Worm (Caenorhabditis elegans) whole organism, late embryonic: ENCODE results near the gene clec-225.
"Not testable (repeated sequence)": the region's sequence is repeated elsewhere in the genome, so short reads cannot be mapped to it uniquely, and the experiment has no call there.

Experiments used
- C08G9.2 ChIP-seq: sonication (generic microtip); optimal IDR thresholded peaks from 2 replicates; lab custom pipeline; 2016; ENCODE audit warnings: mild to moderate bottlenecking, missing genetic modification characterization, moderate library complexity, missing compliant biosample characterization
- C38D4.7 ChIP-seq: fragments of 200-800 bp; sonication (Bioruptor generic); optimal IDR thresholded peaks from 2 replicates; lab custom pipeline; 2018; ENCODE audit warnings: mild to moderate bottlenecking, missing genetic modification characterization, moderate library complexity, missing compliant biosample characterization
- F13H6.1 ChIP-seq: sonication (generic microtip); optimal IDR thresholded peaks from 2 replicates; lab custom pipeline; 2016; ENCODE audit warnings: missing genetic modification characterization, missing compliant biosample characterization
- K09A11.1 ChIP-seq: sonication (generic microtip); optimal IDR thresholded peaks from 2 replicates; lab custom pipeline; 2017; ENCODE audit warnings: antibody characterized with exemption, mild to moderate bottlenecking, missing genetic modification characterization, missing compliant biosample characterization; ENCODE audit not compliant: insufficient read depth
- ahr-1 ChIP-seq: sonication (generic microtip); optimal IDR thresholded peaks from 2 replicates; lab custom pipeline; 2016; ENCODE audit warnings: missing genetic modification characterization, missing compliant biosample characterization
- ceh-14 ChIP-seq: sonication (generic microtip); optimal IDR thresholded peaks from 2 replicates; lab custom pipeline; 2016; ENCODE audit warnings: missing genotype, missing genetic modification characterization, missing compliant biosample characterization
- ceh-18 ChIP-seq: sonication (generic microtip); optimal IDR thresholded peaks from 2 replicates; lab custom pipeline; 2016; ENCODE audit warnings: missing genetic modification characterization, missing compliant biosample characterization
- ceh-2 ChIP-seq: sonication (generic microtip); optimal IDR thresholded peaks from 2 replicates; lab custom pipeline; 2016; ENCODE audit warnings: missing genotype, missing genetic modification characterization, missing compliant biosample characterization
- ceh-22 ChIP-seq: sonication (generic microtip); optimal IDR thresholded peaks from 2 replicates; lab custom pipeline; 2017; ENCODE audit warnings: missing biosample characterization, missing genetic modification characterization
- ceh-31 ChIP-seq: sonication (generic microtip); optimal IDR thresholded peaks from 2 replicates; lab custom pipeline; 2016; ENCODE audit warnings: missing genetic modification characterization, missing compliant biosample characterization
- ceh-6 ChIP-seq: fragments of 200-800 bp; sonication (Bioruptor generic); optimal IDR thresholded peaks from 2 replicates; lab custom pipeline; 2018; ENCODE audit warnings: mild to moderate bottlenecking, missing genetic modification characterization, missing compliant biosample characterization
- che-1 ChIP-seq: sonication (generic microtip); optimal IDR thresholded peaks from 2 replicates; lab custom pipeline; 2016; ENCODE audit warnings: mild to moderate bottlenecking, missing genetic modification characterization, missing compliant biosample characterization
- elt-4 ChIP-seq: sonication (generic microtip); optimal IDR thresholded peaks from 2 replicates; lab custom pipeline; 2016; ENCODE audit warnings: missing genetic modification characterization, missing compliant biosample characterization
- eyg-1 ChIP-seq: sonication (generic microtip); optimal IDR thresholded peaks from 2 replicates; lab custom pipeline; 2016; ENCODE audit warnings: missing genotype, missing genetic modification characterization, missing compliant biosample characterization
- fkh-10 ChIP-seq: fragments of 150-350 bp; optimal IDR thresholded peaks from 2 replicates; lab custom pipeline; 2014; ENCODE audit warnings: missing biosample characterization, missing genetic modification reagents, missing genetic modification characterization
- hlh-13 ChIP-seq: fragments of 200-800 bp; sonication (Bioruptor generic); optimal IDR thresholded peaks from 2 replicates; lab custom pipeline; 2018; ENCODE audit warnings: mild to moderate bottlenecking, missing genetic modification characterization, missing compliant biosample characterization
- hlh-15 ChIP-seq: sonication (generic microtip); optimal IDR thresholded peaks from 2 replicates; lab custom pipeline; 2016; ENCODE audit warnings: missing genetic modification characterization, missing compliant biosample characterization
- hlh-6 ChIP-seq: sonication (generic microtip); optimal IDR thresholded peaks from 2 replicates; lab custom pipeline; 2016; ENCODE audit warnings: missing genotype, missing genetic modification characterization, missing compliant biosample characterization
- hlh-8 ChIP-seq: sonication (generic microtip); optimal IDR thresholded peaks from 2 replicates; lab custom pipeline; 2016; ENCODE audit warnings: missing genotype, missing genetic modification characterization, missing compliant biosample characterization
- lim-6 ChIP-seq: sonication (generic microtip); optimal IDR thresholded peaks from 2 replicates; lab custom pipeline; 2016; ENCODE audit warnings: missing genetic modification characterization, missing compliant biosample characterization
- nhr-11 ChIP-seq: fragments of 150-350 bp; optimal IDR thresholded peaks from 2 replicates; lab custom pipeline; 2014; ENCODE audit warnings: missing biosample characterization, missing genetic modification characterization
- nhr-232 ChIP-seq: sonication (generic microtip); optimal IDR thresholded peaks from 2 replicates; lab custom pipeline; 2016; ENCODE audit warnings: missing genetic modification characterization, missing compliant biosample characterization
- npax-4 ChIP-seq: sonication (generic microtip); optimal IDR thresholded peaks from 2 replicates; lab custom pipeline; 2016; ENCODE audit warnings: missing genetic modification characterization, missing compliant biosample characterization
- odd-2 ChIP-seq: sonication (generic microtip); optimal IDR thresholded peaks from 2 replicates; lab custom pipeline; 2017; ENCODE audit warnings: antibody characterized with exemption, mild to moderate bottlenecking, missing genetic modification characterization, missing compliant biosample characterization
- pag-3 ChIP-seq: sonication (generic microtip); optimal IDR thresholded peaks from 2 replicates; lab custom pipeline; 2016; ENCODE audit warnings: missing compliant biosample characterization, missing genetic modification characterization, borderline replicate concordance
- pat-9 ChIP-seq: fragments of 200-800 bp; sonication (Bioruptor generic); optimal IDR thresholded peaks from 2 replicates; lab custom pipeline; 2018; ENCODE audit warnings: mild to moderate bottlenecking, missing genetic modification characterization, moderate library complexity, missing compliant biosample characterization
- pax-1 ChIP-seq: fragments of 150-350 bp; optimal IDR thresholded peaks from 2 replicates; lab custom pipeline; 2014; ENCODE audit warnings: missing biosample characterization, missing genetic modification characterization
- pha-4 ChIP-seq: fragments of 150-350 bp; optimal IDR thresholded peaks from 2 replicates; lab custom pipeline; 2018; ENCODE audit warnings: missing biosample characterization, missing genetic modification reagents, missing genetic modification characterization
- pqm-1 ChIP-seq: sonication (generic microtip); optimal IDR thresholded peaks from 2 replicates; lab custom pipeline; 2016; ENCODE audit warnings: missing genetic modification characterization, missing compliant biosample characterization
- pros-1 ChIP-seq: fragments of 150-350 bp; optimal IDR thresholded peaks from 2 replicates; lab custom pipeline; 2014; ENCODE audit warnings: missing biosample characterization, missing genetic modification reagents, missing genetic modification characterization
- ref-2 ChIP-seq: sonication (generic microtip); optimal IDR thresholded peaks from 2 replicates; lab custom pipeline; 2016; ENCODE audit warnings: missing genetic modification characterization, missing compliant biosample characterization
- rnt-1 ChIP-seq: sonication (generic microtip); optimal IDR thresholded peaks from 2 replicates; lab custom pipeline; 2016; ENCODE audit warnings: missing genetic modification characterization, missing compliant biosample characterization
- sox-2 ChIP-seq: fragments of 200-800 bp; sonication (Bioruptor generic); IDR thresholded peaks from 2 replicates; pipeline ENCODE4 v1.3.6; 2022; ENCODE audit warnings: missing genetic modification reagents, missing genetic modification characterization, missing compliant biosample characterization
- tbx-2 ChIP-seq: sonication (generic microtip); optimal IDR thresholded peaks from 2 replicates; lab custom pipeline; 2016; ENCODE audit warnings: missing genetic modification characterization, missing compliant biosample characterization
- tbx-7 ChIP-seq: sonication (generic microtip); optimal IDR thresholded peaks from 2 replicates; lab custom pipeline; 2016; ENCODE audit warnings: missing genotype, missing genetic modification characterization, missing compliant biosample characterization
- ttx-3 ChIP-seq: sonication (generic microtip); optimal IDR thresholded peaks from 2 replicates; lab custom pipeline; 2016; ENCODE audit warnings: missing genetic modification reagents, missing genetic modification characterization, missing compliant biosample characterization
- unc-3 ChIP-seq, 2 experiments: fragments of 200-800 bp in 1 of 2; sonication (Bioruptor generic) in 1 of 2; sonication (generic microtip) in 1 of 2; conservative IDR thresholded peaks in 1 of 2; optimal IDR thresholded peaks in 1 of 2; 2 replicates each; pipeline versions ENCODE4 v1.3.6 to Lab custom; 2016 to 2022; ENCODE audit warnings: missing compliant biosample characterization in 2 of 2, missing genetic modification characterization in 2 of 2, missing genetic modification reagents in 1 of 2
- zip-5 ChIP-seq: sonication (generic microtip); optimal IDR thresholded peaks from 2 replicates; lab custom pipeline; 2016; ENCODE audit warnings: missing genetic modification characterization, missing compliant biosample characterization
- ztf-16 ChIP-seq: sonication (generic microtip); optimal IDR thresholded peaks from 2 replicates; lab custom pipeline; 2017; ENCODE audit warnings: missing genetic modification characterization, missing compliant biosample characterization

The clec-225 gene

ce11 chrV:13134786-13135185, at the start of gene clec-225:
TSS of gene clec-225 (minus strand) at chrV:13134886.
- TF ChIP-seq rnt-1 (tag; lab: Kevin White, UChicago); npax-4 (tag; lab: Kevin White, UChicago); hlh-13 (GFP tag; lab: Kevin White, UChicago): not testable (repeated sequence)

DNA sequence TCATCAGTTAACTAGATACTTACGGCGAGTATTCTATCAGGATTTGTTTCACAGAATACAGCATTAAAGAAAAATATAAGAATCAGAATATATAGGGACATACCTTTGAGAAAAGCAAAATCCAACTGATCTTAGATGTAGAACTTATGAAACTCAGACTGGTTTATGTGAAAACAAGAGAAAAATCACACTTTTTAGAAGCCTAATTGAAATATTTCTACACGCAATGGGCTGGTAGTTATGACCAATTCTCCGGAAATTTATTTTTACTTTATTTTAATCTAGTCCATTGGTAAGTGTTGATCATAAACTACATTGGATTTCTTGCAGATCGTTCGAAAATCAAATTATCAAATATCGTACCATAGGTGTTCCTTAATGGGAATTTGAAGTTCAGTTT, 49.5 kb upstream of the clec-225 start, which contains the start of gene T09E8.4:
T09E8.4 (minus strand) TSS at position 101 of the 400 bp plus-strand sequence.
- no peak for TF ChIP-seq elt-4 (tag; lab: Kevin White, UChicago)

- TF ChIP-seq eyg-1 (tag; lab: Kevin White, UChicago) (no peak), ceh-22 (tag; lab: Kevin White, UChicago) (no peak), tbx-7 (tag; lab: Kevin White, UChicago) (no peak), ztf-16 (tag; lab: Kevin White, UChicago) (no peak), F13H6.1 (tag; lab: Kevin White, UChicago) (no peak), rnt-1 (tag; lab: Kevin White, UChicago) (no peak), pros-1 (tag; lab: Kevin White, UChicago) (no peak), pax-1 (tag; lab: Kevin White, UChicago) (no peak), ceh-2 (tag; lab: Kevin White, UChicago) (no peak), K09A11.1 (tag; lab: Kevin White, UChicago) (no peak), zip-5 (tag; lab: Kevin White, UChicago) (no peak), hlh-6 (tag; lab: Kevin White, UChicago) (no peak), tbx-2 (no peak)
These were observed 46.8 kb upstream of the clec-225 start for ce11 chrV:13181450-13181849.

DNA sequence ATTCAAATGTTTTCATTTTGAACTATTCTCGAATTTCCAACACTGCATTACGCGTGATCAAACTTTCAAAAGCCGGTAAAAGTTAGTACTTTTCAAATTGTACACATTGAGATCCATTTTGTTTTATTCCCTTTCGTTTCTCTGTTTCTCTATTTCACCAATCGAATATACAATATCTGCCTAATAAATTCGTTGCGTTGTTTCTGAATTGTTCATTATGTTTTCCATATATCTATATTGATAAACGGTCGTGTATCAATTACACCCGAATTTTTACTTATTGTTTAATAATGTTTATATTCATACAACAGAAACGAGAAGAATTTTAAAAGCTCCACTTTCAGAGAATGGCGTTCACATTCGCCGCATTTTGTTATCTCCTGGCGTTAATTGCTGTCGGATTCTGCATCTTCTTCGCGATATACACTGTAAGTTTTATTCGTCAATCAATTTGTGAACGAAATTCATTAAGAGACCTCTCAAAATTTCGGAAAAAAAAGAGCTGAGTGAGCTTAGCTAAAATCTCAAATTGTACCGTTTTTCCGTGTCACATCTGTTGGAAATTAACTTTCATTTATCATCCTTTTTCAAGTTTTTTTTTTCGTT, 45.4 kb upstream of the clec-225 start, which contains the start of gene cni-1:
cni-1 (plus strand) TSS at position 345 of the 606 bp plus-strand sequence.
- TF ChIP-seq che-1 (tag; lab: Kevin White, UChicago), result no peak
- no peak for TF ChIP-seq ahr-1
- TF ChIP-seq F13H6.1 (tag; lab: Kevin White, UChicago), result no peak
- TF ChIP-seq pqm-1, result no peak
- TF ChIP-seq odd-2, result no peak
- TF ChIP-seq sox-2 (GFP tag; lab: Robert Waterston, UW), result no peak
- TF ChIP-seq pat-9 (tag; lab: Kevin White, UChicago), result no peak
- TF ChIP-seq ceh-18 (tag; lab: Kevin White, UChicago), result no peak
- no peak for TF ChIP-seq lim-6 (tag; lab: Kevin White, UChicago)
- TF ChIP-seq tbx-7 (tag; lab: Kevin White, UChicago), result no peak

DNA sequence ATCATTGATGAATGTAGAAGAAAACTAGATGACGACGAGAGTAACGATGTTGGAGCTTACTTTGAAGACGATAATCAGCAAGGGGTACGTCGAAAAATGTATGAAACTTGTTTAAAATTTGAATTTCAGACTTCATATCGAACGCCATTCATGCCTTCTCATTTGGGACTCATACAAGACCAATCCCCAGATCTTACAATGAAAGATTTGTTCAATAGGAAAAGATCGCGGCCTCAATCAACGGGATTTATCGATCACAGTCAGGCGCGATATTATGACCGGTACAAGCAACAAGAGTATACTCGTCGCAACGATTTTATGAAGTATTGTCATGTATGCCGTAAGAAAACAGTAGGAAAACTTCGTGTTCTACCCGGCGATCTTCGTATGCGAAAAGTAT, 42.1 kb upstream of the clec-225 start:
- TF ChIP-seq hlh-6 (tag; lab: Kevin White, UChicago) (no peak), hlh-8 (tag; lab: Kevin White, UChicago) (no peak), ref-2 (tag; lab: Kevin White, UChicago) (no peak), che-1 (tag; lab: Kevin White, UChicago) (no peak)

DNA sequence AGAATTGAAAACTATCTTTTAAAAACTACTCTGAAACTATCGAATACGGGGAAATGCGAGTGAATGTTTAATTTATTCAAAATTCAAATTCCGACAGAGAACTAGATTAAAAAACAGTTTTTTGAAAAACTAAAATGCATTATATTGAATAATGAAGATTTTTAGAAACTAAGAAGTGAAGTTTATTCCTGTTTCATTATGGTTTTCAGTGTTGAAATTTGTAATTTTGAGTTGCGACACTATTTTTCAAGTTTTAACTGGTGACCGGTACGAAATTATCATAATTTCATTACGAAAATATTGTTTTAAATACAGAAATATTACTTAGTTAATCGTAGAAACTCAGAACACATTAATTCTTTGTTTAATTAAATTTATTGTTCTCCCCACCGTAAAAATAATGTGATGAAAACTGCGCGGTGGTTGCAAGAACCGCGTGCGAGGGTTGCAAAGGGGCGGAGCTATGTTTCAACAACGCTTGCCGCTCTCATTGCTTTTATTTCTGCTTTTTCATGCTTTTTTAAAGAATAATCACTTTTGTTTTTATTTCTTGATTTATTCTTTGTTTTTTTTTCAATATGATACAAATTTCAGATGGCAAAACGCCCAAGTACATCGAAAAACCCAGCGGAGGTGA, 41.5 kb upstream of the clec-225 start, which contains the start of gene him-17:
him-17 (plus strand) TSS at position 595 of the 637 bp plus-strand sequence.
- TF ChIP-seq hlh-15 (peak; percentile 25), pha-4 (tag; lab: Kevin White, UChicago) (no peak), C38D4.7 (GFP tag; lab: Kevin White, UChicago) (peak; percentile 47), ttx-3 (tag; lab: Kevin White, UChicago) (peak; percentile 64), hlh-13 (GFP tag; lab: Kevin White, UChicago) (no peak), pag-3 (tag; lab: Kevin White, UChicago) (no peak), ceh-2 (tag; lab: Kevin White, UChicago) (peak; percentile 23), C08G9.2 (tag; lab: Kevin White, UChicago) (peak; percentile 51), che-1 (tag; lab: Kevin White, UChicago) (peak; percentile 43), sox-2 (GFP tag; lab: Robert Waterston, UW) (peak; percentile 43; the same call in 1 of the 2 replicates), odd-2 (peak; percentile 47), ceh-6 (GFP tag; lab: Kevin White, UChicago) (no peak), nhr-232 (no peak), F13H6.1 (tag; lab: Kevin White, UChicago) (no peak), unc-3 (GFP tag; conservative IDR thresholded peaks at IDR 0.05; lab: Robert Waterston, UW) (0 out of 2 replicates have a peak, but pooled peaks have one; percentile 10), unc-3 (tag; optimal IDR thresholded peaks at IDR 0.05; lab: Kevin White, UChicago) (no peak), fkh-10 (GFP tag; lab: Kevin White, UChicago) (no peak), ceh-14 (peak; percentile 77), ceh-31 (tag; lab: Kevin White, UChicago) (peak; percentile 69), nhr-11 (no peak)
